Worm (Caenorhabditis elegans) whole organism, L4 larva: ENCODE results near the gene pqn-53.

Experiments
- D1046.2 ChIP-seq: fragments of 200-800 bp; sonication (Bioruptor generic); IDR thresholded peaks from 2 replicates; pipeline ENCODE4 v1.3.6; 2022; ENCODE audit warnings: missing genetic modification characterization, missing compliant biosample characterization
- F10B5.3 ChIP-seq: sonication (generic microtip); optimal IDR thresholded peaks from 2 replicates; lab custom pipeline; 2016; ENCODE audit warnings: mild to moderate bottlenecking, missing genetic modification characterization, missing compliant biosample characterization
- F26F4.8 ChIP-seq: fragments of 200-800 bp; sonication (Bioruptor generic); conservative IDR thresholded peaks from 2 replicates; pipeline ENCODE4 v1.3.6; 2022; ENCODE audit warnings: missing genetic modification characterization, missing compliant biosample characterization
- F37D6.2 ChIP-seq: sonication (generic microtip); optimal IDR thresholded peaks from 2 replicates; lab custom pipeline; 2016; ENCODE audit warnings: mild to moderate bottlenecking, missing genetic modification characterization, missing compliant biosample characterization
- F44E2.7 ChIP-seq: fragments of 200-800 bp; sonication (Bioruptor generic); IDR thresholded peaks from 2 replicates; pipeline ENCODE4 v2.1.2; 2022; ENCODE audit warnings: missing genetic modification characterization, missing compliant biosample characterization
- F49E8.2 ChIP-seq: sonication (generic microtip); optimal IDR thresholded peaks from 2 replicates; lab custom pipeline; 2016; ENCODE audit warnings: missing compliant biosample characterization, mild to moderate bottlenecking, missing genetic modification characterization, borderline replicate concordance
- ZK337.2 ChIP-seq: fragments of 200-800 bp; sonication (Bioruptor generic); IDR thresholded peaks from 2 replicates; pipeline ENCODE4 v1.3.6; 2022; ENCODE audit warnings: missing genetic modification reagents, missing genetic modification characterization, missing compliant biosample characterization
- ZK546.5 ChIP-seq, 2 experiments: sonication (generic microtip); optimal IDR thresholded peaks; 2 replicates each; lab custom pipeline; 2017; ENCODE audit warnings: missing biosample characterization in 2 of 2, missing genetic modification characterization in 2 of 2
- aha-1 ChIP-seq: fragments of 150-350 bp; peaks from one replicate; lab custom pipeline; 2014; ENCODE audit warnings: missing biosample characterization, missing genetic modification characterization
- aly-2 ChIP-seq: sonication (generic microtip); optimal IDR thresholded peaks from 2 replicates; lab custom pipeline; 2018; ENCODE audit warnings: missing biosample characterization, missing genetic modification characterization
- ceh-44 ChIP-seq: fragments of 200-800 bp; sonication (Bioruptor generic); IDR thresholded peaks from 2 replicates; pipeline ENCODE4 v1.3.6; 2022; ENCODE audit warnings: missing genetic modification reagents, missing genetic modification characterization, missing compliant biosample characterization
- ceh-82 ChIP-seq: sonication (generic microtip); optimal IDR thresholded peaks from 2 replicates; lab custom pipeline; 2017; ENCODE audit warnings: missing biosample characterization, missing genetic modification characterization
- ces-1 ChIP-seq: fragments of 150-350 bp; sonication (generic microtip); optimal IDR thresholded peaks from 4 replicates; lab custom pipeline; 2014; ENCODE audit warnings: missing biosample characterization, missing genetic modification reagents, missing genetic modification characterization
- cey-2 ChIP-seq: sonication (generic microtip); optimal IDR thresholded peaks from 3 replicates; lab custom pipeline; 2017; ENCODE audit warnings: missing genetic modification characterization, mild to moderate bottlenecking, missing compliant biosample characterization, antibody characterized with exemption, borderline replicate concordance; ENCODE audit not compliant: insufficient read depth
- daf-16 ChIP-seq, 3 experiments: sonication (generic microtip); optimal IDR thresholded peaks; 2 replicates each; lab custom pipeline; 2016 to 2017; ENCODE audit warnings: missing genetic modification characterization in 3 of 3, missing genetic modification reagents in 3 of 3, mild to moderate bottlenecking in 2 of 3, missing compliant biosample characterization in 2 of 3, missing biosample characterization in 1 of 3, moderate library complexity in 1 of 3
- daf-8 ChIP-seq: fragments of 200-800 bp; sonication (Bioruptor generic); IDR thresholded peaks from 2 replicates; pipeline ENCODE4 v1.3.6; 2022; ENCODE audit warnings: missing genetic modification characterization, missing compliant biosample characterization
- dmd-8 ChIP-seq: fragments of 200-800 bp; sonication (Bioruptor generic); IDR thresholded peaks from 2 replicates; pipeline ENCODE4 v1.3.6; 2022; ENCODE audit warnings: missing genetic modification characterization, missing compliant biosample characterization
- duxl-1 ChIP-seq: sonication (generic microtip); optimal IDR thresholded peaks from 2 replicates; lab custom pipeline; 2016; ENCODE audit warnings: mild to moderate bottlenecking, missing genetic modification characterization, moderate library complexity, missing compliant biosample characterization; ENCODE audit not compliant: poor library complexity
- fkh-10 ChIP-seq: fragments of 150-350 bp; optimal IDR thresholded peaks from 2 replicates; lab custom pipeline; 2014; ENCODE audit warnings: missing biosample characterization, missing genetic modification reagents, missing genetic modification characterization
- fos-1 ChIP-seq: fragments of 150-350 bp; optimal IDR thresholded peaks from 2 replicates; lab custom pipeline; 2014; ENCODE audit warnings: missing biosample characterization, missing genetic modification characterization
- gei-8 ChIP-seq: fragments of 200-800 bp; sonication (Bioruptor generic); optimal IDR thresholded peaks from 2 replicates; lab custom pipeline; 2018; ENCODE audit warnings: mild to moderate bottlenecking, missing genetic modification characterization, missing compliant biosample characterization
- hlh-11 ChIP-seq: fragments of 200-800 bp; sonication (Bioruptor generic); optimal IDR thresholded peaks from 2 replicates; lab custom pipeline; 2018; ENCODE audit warnings: mild to moderate bottlenecking, missing genetic modification characterization, missing compliant biosample characterization
- hlh-30 ChIP-seq: sonication (generic microtip); optimal IDR thresholded peaks from 2 replicates; lab custom pipeline; 2017; ENCODE audit warnings: antibody characterized with exemption, mild to moderate bottlenecking, missing genetic modification characterization, missing compliant biosample characterization; ENCODE audit not compliant: insufficient read depth
- jun-1 ChIP-seq: fragments of 150-350 bp; optimal IDR thresholded peaks from 2 replicates; lab custom pipeline; 2014; ENCODE audit warnings: missing biosample characterization, missing genetic modification reagents, missing genetic modification characterization
- lir-3 ChIP-seq: sonication (generic microtip); optimal IDR thresholded peaks from 2 replicates; lab custom pipeline; 2016; ENCODE audit warnings: mild to moderate bottlenecking, missing genetic modification characterization, missing compliant biosample characterization
- madf-9 ChIP-seq: fragments of 200-800 bp; sonication (Bioruptor generic); conservative IDR thresholded peaks from 2 replicates; pipeline ENCODE4 v1.3.6; 2022; ENCODE audit warnings: missing genetic modification reagents, missing genetic modification characterization, missing compliant biosample characterization
- mdt-29 ChIP-seq: fragments of 200-800 bp; sonication (Bioruptor generic); IDR thresholded peaks from 2 replicates; pipeline ENCODE4 v1.3.6; 2022; ENCODE audit warnings: missing genetic modification reagents, missing genetic modification characterization, missing compliant biosample characterization
- mep-1 ChIP-seq: fragments of 150-350 bp; sonication (generic microtip); optimal IDR thresholded peaks from 3 replicates; lab custom pipeline; 2014; ENCODE audit warnings: missing biosample characterization, missing genetic modification characterization
- mes-2 ChIP-seq: sonication (generic microtip); optimal IDR thresholded peaks from 2 replicates; lab custom pipeline; 2016; ENCODE audit warnings: missing genotype, mild to moderate bottlenecking, missing genetic modification characterization, missing compliant biosample characterization; ENCODE audit not compliant: poor library complexity, severe bottlenecking
- nhr-25 ChIP-seq: sonication (generic microtip); optimal IDR thresholded peaks from 2 replicates; lab custom pipeline; 2017; ENCODE audit warnings: missing genetic modification characterization, mild to moderate bottlenecking, missing compliant biosample characterization, antibody characterized with exemption, moderate library complexity, borderline replicate concordance; ENCODE audit not compliant: insufficient read depth
- nhr-42 ChIP-seq: fragments of 200-800 bp; sonication (Bioruptor generic); IDR thresholded peaks from 2 replicates; pipeline ENCODE4 v1.3.6; 2022; ENCODE audit warnings: missing genetic modification characterization, missing compliant biosample characterization
- nhr-48 ChIP-seq: sonication (generic microtip); optimal IDR thresholded peaks from 2 replicates; lab custom pipeline; 2016; ENCODE audit warnings: mild to moderate bottlenecking, missing genetic modification characterization, missing compliant biosample characterization
- nhr-76 ChIP-seq: fragments of 150-350 bp; optimal IDR thresholded peaks from 2 replicates; lab custom pipeline; 2014; ENCODE audit warnings: missing biosample characterization, missing genetic modification characterization
- pha-4 ChIP-seq, 2 experiments: fragments of 150-350 bp in 1 of 2; fragments of 200-800 bp in 1 of 2; sonication (Bioruptor generic) in 1 of 2; IDR thresholded peaks in 1 of 2; optimal IDR thresholded peaks in 1 of 2; 2 replicates each; pipeline versions ENCODE4 v1.3.6 to Lab custom; 2014 to 2022; ENCODE audit warnings: missing genetic modification characterization in 2 of 2, missing genetic modification reagents in 2 of 2, missing biosample characterization in 1 of 2, missing compliant biosample characterization in 1 of 2
- php-3 ChIP-seq: fragments of 200-800 bp; sonication (Bioruptor generic); IDR thresholded peaks from 2 replicates; pipeline ENCODE4 v1.3.6; 2022; ENCODE audit warnings: missing genetic modification reagents, missing genetic modification characterization, missing compliant biosample characterization
- pqm-1 ChIP-seq: sonication (generic microtip); optimal IDR thresholded peaks from 2 replicates; lab custom pipeline; 2017; ENCODE audit warnings: missing biosample characterization, missing genetic modification characterization
- skn-1 ChIP-seq: fragments of 150-350 bp; optimal IDR thresholded peaks from 2 replicates; lab custom pipeline; 2014; ENCODE audit warnings: missing biosample characterization, missing genetic modification characterization
- snpc-4 ChIP-seq: fragments of 150-350 bp; optimal IDR thresholded peaks from 2 replicates; lab custom pipeline; 2014; ENCODE audit warnings: missing biosample characterization, missing genetic modification characterization
- spr-1 ChIP-seq: sonication (generic microtip); optimal IDR thresholded peaks from 2 replicates; lab custom pipeline; 2016; ENCODE audit warnings: mild to moderate bottlenecking, missing genetic modification characterization, missing compliant biosample characterization
- unc-62 ChIP-seq, 3 experiments: fragments of 150-350 bp in 1 of 3; sonication (generic microtip); optimal IDR thresholded peaks in 2 of 3; peaks in 1 of 3; 1 replicate in 1 of 3; 2 replicates in 2 of 3; lab custom pipeline; 2014 to 2017; ENCODE audit warnings: missing biosample characterization in 3 of 3, missing genetic modification characterization in 3 of 3, missing genetic modification reagents in 3 of 3, missing genotype in 1 of 3
- vab-7 ChIP-seq: fragments of 200-800 bp; sonication (Bioruptor generic); IDR thresholded peaks from 2 replicates; pipeline ENCODE4 v1.3.6; 2022; ENCODE audit warnings: missing genetic modification reagents, missing genetic modification characterization, missing compliant biosample characterization
- zip-11 ChIP-seq: fragments of 200-800 bp; sonication (Bioruptor generic); IDR thresholded peaks from 2 replicates; pipeline ENCODE4 v1.3.6; 2022; ENCODE audit warnings: missing genetic modification characterization, missing compliant biosample characterization

Gene pqn-53

ce11 chrV:12033841-12034240, 31.4 kb downstream of the pqn-53 start:
- TF ChIP-seq cey-2 (tag; lab: Kevin White, UChicago): no peak
- TF ChIP-seq aha-1 (tag; lab: Kevin White, UChicago): peak; percentile 13
- TF ChIP-seq snpc-4 (tag; lab: Kevin White, UChicago): no peak
- TF ChIP-seq, all 104 proteins: peak for 1

- TF ChIP-seq jun-1 (tag; lab: Kevin White, UChicago) (no peak), aha-1 (tag; lab: Kevin White, UChicago) (peak; percentile 52)
Observed at ce11 chrV:12032060-12032459, 33.1 kb downstream of the pqn-53 start, which contains the start of gene pkc-1. Gene pkc-1 (minus strand): TSS chrV:12032160.

ce11 chrV:12028151-12028550, 37.0 kb downstream of the pqn-53 start:
- no peak for TF ChIP-seq spr-1 (tag; lab: Kevin White, UChicago)
- no peak for TF ChIP-seq fos-1 (tag; lab: Kevin White, UChicago)

ce11 chrV:12026878-12027477, 38.2 kb downstream of the pqn-53 start:
- TF ChIP-seq php-3 (GFP tag; lab: Robert Waterston, UW) (no peak), F49E8.2 (tag; lab: Kevin White, UChicago) (no peak), F10B5.3 (no peak), lir-3 (tag; lab: Kevin White, UChicago) (no peak), zip-11 (no peak), daf-8 (GFP tag; lab: Robert Waterston, UW) (no peak), hlh-30 (peak; percentile 86), ces-1 (GFP tag; lab: Kevin White, UChicago) (no peak), skn-1 (no peak), nhr-48 (tag; lab: Kevin White, UChicago) (no peak), mes-2 (tag; lab: Kevin White, UChicago) (peak; percentile 34), ZK337.2 (GFP tag; lab: Robert Waterston, UW) (no peak), aly-2 (tag; lab: Kevin White, UChicago) (no peak), ceh-44 (GFP tag; lab: Robert Waterston, UW) (no peak), mep-1 (tag; lab: Kevin White, UChicago) (peak; percentile 31), ZK546.5 (tag; optimal IDR thresholded peaks at IDR 0.05; lab: Kevin White, UChicago) (no peak), F44E2.7 (GFP tag; lab: Robert Waterston, UW) (no peak), nhr-76 (no peak), unc-62 (GFP tag; optimal IDR thresholded peaks at IDR 0.05 in 1 of 2; lab: Kevin White, UChicago) (peak in 1 of 2 experiments; percentile 89), unc-62 (tag; optimal IDR thresholded peaks at IDR 0.05; lab: Kevin White, UChicago) (no peak), ceh-82 (tag; lab: Kevin White, UChicago) (no peak), madf-9 (GFP tag; lab: Robert Waterston, UW) (no peak), D1046.2 (no peak), nhr-25 (no peak), pqm-1 (tag; lab: Kevin White, UChicago) (no peak), F37D6.2 (tag; lab: Kevin White, UChicago) (peak; percentile 59), jun-1 (tag; lab: Kevin White, UChicago) (no peak), fkh-10 (GFP tag; lab: Kevin White, UChicago) (peak; percentile 93), nhr-42 (no peak), mdt-29 (GFP tag; lab: Robert Waterston, UW) (no peak), hlh-11 (peak; percentile 25), aha-1 (tag; lab: Kevin White, UChicago) (no peak), F26F4.8 (GFP tag; lab: Robert Waterston, UW) (no peak), fos-1 (tag; lab: Kevin White, UChicago) (no peak), dmd-8 (no peak), duxl-1 (no peak), daf-16 (GFP tag; optimal IDR thresholded peaks at IDR 0.05; lab: Kevin White, UChicago) (peak in 1 of 2 experiments; percentile 33), daf-16 (tag; optimal IDR thresholded peaks at IDR 0.05; lab: Kevin White, UChicago) (no peak), vab-7 (GFP tag; lab: Robert Waterston, UW) (peak; percentile 24; the same call in 1 of the 2 replicates), pha-4 (GFP tag; IDR thresholded peaks at IDR 0.05; lab: Robert Waterston, UW) (no peak), pha-4 (tag; optimal IDR thresholded peaks at IDR 0.05; lab: Kevin White, UChicago) (no peak), gei-8 (GFP tag; lab: Kevin White, UChicago) (no peak)
